Worm (Caenorhabditis elegans): Measurements from ENCODE around the gene srw-136.

The srw-136 gene

DNA sequence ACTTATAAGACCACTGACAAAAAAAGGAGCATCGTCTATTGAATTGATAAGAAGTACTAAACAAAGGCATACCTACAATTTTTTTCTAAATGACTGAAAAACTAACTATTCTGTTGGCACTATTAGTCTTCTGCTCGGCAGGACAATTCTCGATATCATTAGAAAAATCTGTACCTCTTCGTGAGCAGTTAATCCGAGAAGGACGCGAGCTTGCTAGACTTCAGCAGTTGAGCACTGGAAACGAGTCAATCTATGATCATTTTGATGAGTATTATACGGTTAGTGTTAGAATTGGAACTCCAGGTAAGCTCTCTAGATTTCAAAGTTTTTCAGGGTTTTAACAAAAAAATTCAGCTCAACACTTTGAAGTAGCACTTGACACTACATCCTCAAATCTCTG is 17.8 kb upstream of the srw-136 start, which contains the start of gene asp-7:
TSS of gene asp-7 (plus strand) at position 81 of the 400 bp plus-strand sequence.
- TF ChIP-seq klf-2 (GFP tag; conservative IDR thresholded peaks at IDR 0.05) (no peak), ztf-29 (GFP tag; IDR thresholded peaks at IDR 0.05) (no peak), med-1 (GFP tag; optimal IDR thresholded peaks at IDR 0.05; ENCODE audit: insufficient read depth) (no peak), ref-1 (GFP tag; conservative IDR thresholded peaks at IDR 0.05) (no peak), cog-1 (tag; optimal IDR thresholded peaks at IDR 0.05) (no peak), tab-1 (GFP tag; IDR thresholded peaks at IDR 0.05) (no peak), T22C8.4 (GFP tag; IDR thresholded peaks at IDR 0.05) (no peak), flt-1 (GFP tag; IDR thresholded peaks at IDR 0.05) (no peak), ztf-23 (GFP tag; IDR thresholded peaks at IDR 0.05) (no peak)

DNA sequence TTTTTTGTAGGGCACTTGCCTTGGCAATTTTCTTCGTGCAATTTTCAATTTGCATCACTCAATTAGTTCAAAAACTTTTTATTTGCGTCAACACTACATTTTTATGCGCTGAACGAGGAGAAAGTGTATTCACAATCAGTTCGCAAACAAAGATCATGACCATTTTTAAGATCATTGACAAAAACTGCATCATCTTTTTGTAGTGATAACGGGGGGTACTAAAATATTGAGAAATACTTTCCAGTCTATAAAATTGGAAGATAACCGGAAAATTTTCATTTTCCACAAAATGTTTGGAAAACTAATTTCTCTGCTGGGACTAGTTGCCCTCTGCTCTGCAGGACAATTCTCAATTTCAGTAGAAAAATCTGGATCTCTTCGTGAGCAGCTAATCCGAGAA is 13.9 kb upstream of the srw-136 start, which contains the start of gene asp-8:
TSS of gene asp-8 (plus strand) at position 276 of the 400 bp plus-strand sequence.
- TF ChIP-seq med-1 (GFP tag; optimal IDR thresholded peaks at IDR 0.05; ENCODE audit: insufficient read depth) (no peak), ref-1 (GFP tag; conservative IDR thresholded peaks at IDR 0.05) (no peak), T22C8.4 (GFP tag; IDR thresholded peaks at IDR 0.05) (no peak), ztf-29 (GFP tag; IDR thresholded peaks at IDR 0.05) (no peak), tab-1 (GFP tag; IDR thresholded peaks at IDR 0.05) (no peak), klf-2 (GFP tag; conservative IDR thresholded peaks at IDR 0.05) (no peak)

DNA sequence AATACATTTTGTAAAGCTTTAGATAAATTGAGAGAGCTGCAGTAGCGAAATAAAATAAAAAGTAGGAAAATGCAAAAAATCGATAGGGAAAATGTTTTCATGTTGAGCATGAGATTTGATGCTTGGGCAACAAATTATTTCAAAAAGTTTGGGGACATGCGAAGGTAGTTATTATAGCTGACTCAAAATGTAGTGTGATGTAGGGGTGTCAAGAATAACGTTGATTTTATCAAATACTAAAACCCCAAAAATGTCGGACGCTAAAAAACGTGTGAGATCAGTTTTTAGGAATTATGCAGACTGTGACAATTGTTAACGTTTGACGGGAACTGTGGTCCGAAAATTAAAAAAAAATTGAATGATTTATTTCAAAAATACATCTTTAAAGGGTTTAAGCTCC is 10.9 kb upstream of the srw-136 start, which contains the start of gene irld-12:
TSS of gene irld-12 (minus strand) at position 101 of the 400 bp plus-strand sequence.
- TF ChIP-seq med-1 (GFP tag; optimal IDR thresholded peaks at IDR 0.05; ENCODE audit: insufficient read depth) = no peak
- no peak for TF ChIP-seq ztf-29 (GFP tag; IDR thresholded peaks at IDR 0.05)
- no peak for TF ChIP-seq ztf-23 (GFP tag; IDR thresholded peaks at IDR 0.05)
- no peak for TF ChIP-seq flt-1 (GFP tag; IDR thresholded peaks at IDR 0.05)
- TF ChIP-seq klf-2 (GFP tag; conservative IDR thresholded peaks at IDR 0.05) = no peak
- no peak for TF ChIP-seq ref-1 (GFP tag; conservative IDR thresholded peaks at IDR 0.05)
- no peak for TF ChIP-seq tab-1 (GFP tag; IDR thresholded peaks at IDR 0.05)
- no peak for TF ChIP-seq T22C8.4 (GFP tag; IDR thresholded peaks at IDR 0.05)
- TF ChIP-seq cog-1 (tag; optimal IDR thresholded peaks at IDR 0.05) = no peak

DNA sequence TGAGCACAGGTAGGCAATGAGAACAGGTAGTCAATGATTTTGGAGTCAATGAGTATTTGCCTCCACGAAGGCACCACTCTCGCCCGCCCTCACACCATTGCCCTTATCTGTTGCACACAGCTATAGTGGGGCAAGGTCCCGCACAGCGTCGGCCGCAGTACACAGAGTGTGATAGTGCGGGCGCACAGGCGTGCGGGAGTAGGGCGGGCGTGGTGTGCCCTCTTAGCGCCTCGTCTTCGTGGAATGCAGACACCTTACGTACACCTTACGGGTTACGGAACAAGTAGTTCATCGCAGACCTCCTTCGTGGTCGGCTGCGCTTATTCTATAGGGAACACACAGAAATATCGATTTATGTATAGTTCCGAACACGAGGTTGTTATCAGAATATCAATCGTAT is 7.6 kb upstream of the srw-136 start:
- TF ChIP-seq ztf-23 (GFP tag; IDR thresholded peaks at IDR 0.05) (no peak), ztf-29 (GFP tag; IDR thresholded peaks at IDR 0.05) (no peak), ref-1 (GFP tag; conservative IDR thresholded peaks at IDR 0.05) (no peak), med-1 (GFP tag; optimal IDR thresholded peaks at IDR 0.05; ENCODE audit: insufficient read depth) (no peak), tab-1 (GFP tag; IDR thresholded peaks at IDR 0.05) (no peak), T22C8.4 (GFP tag; IDR thresholded peaks at IDR 0.05) (no peak), cog-1 (tag; optimal IDR thresholded peaks at IDR 0.05) (no peak), klf-2 (GFP tag; conservative IDR thresholded peaks at IDR 0.05) (no peak), flt-1 (GFP tag; IDR thresholded peaks at IDR 0.05) (no peak)

DNA sequence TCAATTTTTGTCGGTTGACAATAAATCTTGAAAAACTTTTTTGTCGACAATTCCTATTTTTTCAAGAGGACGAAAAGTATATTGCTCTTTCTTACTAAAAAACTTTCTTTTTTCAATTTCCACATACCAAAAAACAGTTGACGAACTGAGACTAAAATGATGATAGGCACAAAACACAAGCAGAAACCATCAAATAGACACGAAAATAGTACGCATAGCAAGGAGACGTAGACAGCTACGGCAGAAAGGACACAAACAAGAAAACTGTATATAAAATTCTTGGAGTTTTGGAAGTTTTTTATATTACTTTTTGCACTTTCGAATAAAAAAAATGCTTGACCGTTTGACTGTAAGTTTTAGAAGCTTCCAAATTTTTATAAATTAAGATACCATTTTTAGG is 3.8 kb upstream of the srw-136 start, which contains the start of gene K12D9.1:
TSS of gene K12D9.1 (plus strand) at position 301 of the 400 bp plus-strand sequence.
- TF ChIP-seq ref-1 (GFP tag; conservative IDR thresholded peaks at IDR 0.05) = no peak
- TF ChIP-seq flt-1 (GFP tag; IDR thresholded peaks at IDR 0.05) = no peak
- no peak for TF ChIP-seq med-1 (GFP tag; optimal IDR thresholded peaks at IDR 0.05; ENCODE audit: insufficient read depth)
- no peak for TF ChIP-seq klf-2 (GFP tag; conservative IDR thresholded peaks at IDR 0.05)
- TF ChIP-seq tab-1 (GFP tag; IDR thresholded peaks at IDR 0.05) = no peak
- no peak for TF ChIP-seq cog-1 (tag; optimal IDR thresholded peaks at IDR 0.05)
- no peak for TF ChIP-seq T22C8.4 (GFP tag; IDR thresholded peaks at IDR 0.05)
- TF ChIP-seq ztf-29 (GFP tag; IDR thresholded peaks at IDR 0.05) = no peak
- no peak for TF ChIP-seq ztf-23 (GFP tag; IDR thresholded peaks at IDR 0.05)

DNA sequence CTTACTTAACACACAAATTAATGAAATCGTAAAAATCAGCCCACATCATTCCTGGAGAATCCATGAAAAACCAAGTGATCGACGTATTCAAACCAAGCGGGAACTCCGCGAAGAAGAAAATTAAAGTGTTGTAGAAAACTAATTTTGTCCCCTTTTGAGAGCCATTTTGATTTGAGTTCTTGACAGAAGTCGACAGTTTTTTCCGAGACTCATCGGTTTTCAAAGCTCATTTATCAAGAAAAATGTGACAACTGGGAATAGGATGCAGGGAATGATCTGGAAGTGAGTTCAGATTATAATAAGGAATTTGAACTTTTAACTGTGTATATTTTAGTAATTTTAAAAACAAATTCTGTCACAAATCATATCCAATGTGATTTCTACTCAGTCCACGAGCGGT is 1.0 kb upstream of the srw-136 start, which contains the start of gene srw-135:
TSS of gene srw-135 (minus strand) at position 101 of the 400 bp plus-strand sequence.
- TF ChIP-seq med-1 (GFP tag; optimal IDR thresholded peaks at IDR 0.05; ENCODE audit: insufficient read depth) (no peak), ztf-23 (GFP tag; IDR thresholded peaks at IDR 0.05) (no peak), ztf-29 (GFP tag; IDR thresholded peaks at IDR 0.05) (no peak), flt-1 (GFP tag; IDR thresholded peaks at IDR 0.05) (no peak), T22C8.4 (GFP tag; IDR thresholded peaks at IDR 0.05) (no peak), ref-1 (GFP tag; conservative IDR thresholded peaks at IDR 0.05) (no peak), tab-1 (GFP tag; IDR thresholded peaks at IDR 0.05) (no peak), klf-2 (GFP tag; conservative IDR thresholded peaks at IDR 0.05) (no peak), cog-1 (tag; optimal IDR thresholded peaks at IDR 0.05) (no peak)

DNA sequence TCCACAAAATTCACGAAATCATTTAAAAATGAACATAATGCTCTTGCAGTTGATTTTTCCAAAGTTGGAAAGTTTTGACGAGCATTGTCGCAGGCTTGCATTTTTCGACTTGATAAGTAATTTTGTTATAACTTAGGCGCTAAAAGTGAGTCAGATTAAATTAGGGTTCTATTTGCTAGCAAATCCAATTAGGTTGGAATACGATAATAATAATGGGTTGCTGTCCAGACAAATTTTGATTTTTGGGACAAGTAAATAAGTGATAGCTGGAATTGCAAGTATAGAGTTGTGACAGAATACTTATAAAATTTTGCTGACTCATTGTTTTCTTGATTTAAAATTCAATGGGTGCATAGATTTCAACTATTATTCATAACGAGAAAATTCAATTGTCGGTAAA is 4.4 kb downstream of the srw-136 start, which contains the start of gene srw-112:
TSS of gene srw-112 (minus strand) at position 101 of the 400 bp plus-strand sequence.
- TF ChIP-seq cog-1 (tag; optimal IDR thresholded peaks at IDR 0.05) = no peak
- no peak for TF ChIP-seq flt-1 (GFP tag; IDR thresholded peaks at IDR 0.05)
- TF ChIP-seq ztf-23 (GFP tag; IDR thresholded peaks at IDR 0.05) = no peak
- no peak for TF ChIP-seq med-1 (GFP tag; optimal IDR thresholded peaks at IDR 0.05; ENCODE audit: insufficient read depth)
- TF ChIP-seq ref-1 (GFP tag; conservative IDR thresholded peaks at IDR 0.05) = no peak
- no peak for TF ChIP-seq tab-1 (GFP tag; IDR thresholded peaks at IDR 0.05)
- no peak for TF ChIP-seq klf-2 (GFP tag; conservative IDR thresholded peaks at IDR 0.05)
- no peak for TF ChIP-seq ztf-29 (GFP tag; IDR thresholded peaks at IDR 0.05)
- TF ChIP-seq T22C8.4 (GFP tag; IDR thresholded peaks at IDR 0.05) = no peak

DNA sequence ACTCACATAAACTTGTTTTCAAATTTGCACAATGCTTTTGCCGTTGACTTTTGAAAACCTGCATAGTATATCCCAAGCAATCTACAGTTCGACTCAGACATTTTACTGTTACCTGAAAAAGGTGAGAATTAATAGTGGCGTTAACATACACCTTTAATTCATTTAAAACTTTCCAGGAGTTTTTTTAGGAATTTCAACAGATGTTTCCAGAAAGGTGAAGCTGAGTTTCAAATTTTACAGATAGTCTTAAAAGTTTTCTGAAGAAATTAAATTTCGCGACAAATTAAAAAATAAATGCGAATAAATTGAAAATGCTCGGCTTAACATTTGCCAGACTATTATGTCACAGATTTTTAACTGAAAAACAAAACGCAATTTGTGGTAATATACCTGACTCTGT is 10.6 kb downstream of the srw-136 start, which contains the start of gene srw-119:
TSS of gene srw-119 (minus strand) at position 101 of the 400 bp plus-strand sequence.
- TF ChIP-seq T22C8.4 (GFP tag; IDR thresholded peaks at IDR 0.05) (no peak), tab-1 (GFP tag; IDR thresholded peaks at IDR 0.05) (no peak), flt-1 (GFP tag; IDR thresholded peaks at IDR 0.05) (no peak), ztf-23 (GFP tag; IDR thresholded peaks at IDR 0.05) (no peak), med-1 (GFP tag; optimal IDR thresholded peaks at IDR 0.05; ENCODE audit: insufficient read depth) (no peak), klf-2 (GFP tag; conservative IDR thresholded peaks at IDR 0.05) (no peak), cog-1 (tag; optimal IDR thresholded peaks at IDR 0.05) (no peak), ztf-29 (GFP tag; IDR thresholded peaks at IDR 0.05) (no peak), ref-1 (GFP tag; conservative IDR thresholded peaks at IDR 0.05) (no peak)

DNA sequence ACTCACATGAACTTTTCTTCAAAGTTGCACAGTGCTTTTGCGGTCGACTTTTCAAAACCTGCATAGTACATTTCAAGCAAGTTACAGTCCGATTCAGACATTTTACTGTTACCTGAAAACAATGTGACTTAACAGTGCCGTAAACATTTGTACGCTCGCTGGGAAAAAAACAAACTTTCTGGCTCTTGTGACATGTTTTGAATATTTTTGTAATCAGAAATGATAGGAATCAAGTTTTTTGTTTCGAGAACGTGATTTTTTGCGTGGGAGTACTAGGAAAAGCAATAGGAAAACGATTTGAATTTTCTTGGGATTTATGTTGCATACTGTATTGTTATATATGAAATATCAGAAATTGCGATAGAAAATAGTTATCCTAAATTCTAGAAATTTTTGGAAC is 14.3 kb downstream of the srw-136 start, which contains the start of gene srw-120:
TSS of gene srw-120 (minus strand) at position 101 of the 400 bp plus-strand sequence.
- no peak for TF ChIP-seq T22C8.4 (GFP tag; IDR thresholded peaks at IDR 0.05)
- no peak for TF ChIP-seq med-1 (GFP tag; optimal IDR thresholded peaks at IDR 0.05; ENCODE audit: insufficient read depth)
- no peak for TF ChIP-seq ref-1 (GFP tag; conservative IDR thresholded peaks at IDR 0.05)
- TF ChIP-seq cog-1 (tag; optimal IDR thresholded peaks at IDR 0.05) = no peak
- no peak for TF ChIP-seq ztf-29 (GFP tag; IDR thresholded peaks at IDR 0.05)
- TF ChIP-seq klf-2 (GFP tag; conservative IDR thresholded peaks at IDR 0.05) = no peak
- TF ChIP-seq tab-1 (GFP tag; IDR thresholded peaks at IDR 0.05) = no peak
- TF ChIP-seq flt-1 (GFP tag; IDR thresholded peaks at IDR 0.05) = no peak
- no peak for TF ChIP-seq ztf-23 (GFP tag; IDR thresholded peaks at IDR 0.05)

All from whole organism, midembryonic.